Worm (Caenorhabditis elegans): ENCODE results near the gene skn-1.

skn-1 gene

DNA sequence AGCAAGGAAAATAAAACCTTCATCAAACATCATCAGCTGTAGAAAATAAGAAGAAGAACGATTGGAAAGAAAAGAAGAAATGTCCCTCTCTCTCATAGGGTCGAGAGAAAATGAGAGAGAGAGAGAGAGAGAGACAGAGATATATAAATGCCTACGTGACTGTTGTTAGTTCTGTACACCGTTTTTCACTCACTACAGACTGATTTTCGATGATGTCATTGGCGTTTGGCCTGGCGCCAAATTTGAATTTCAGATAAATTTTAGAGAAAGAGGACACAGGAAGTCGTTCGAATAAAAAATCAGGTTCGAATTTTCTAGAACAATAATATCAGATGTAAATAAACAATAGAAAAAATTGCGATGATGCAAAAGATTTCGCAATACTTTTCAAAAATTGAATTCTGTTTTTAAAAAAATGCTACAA lies 4.2 kb downstream of the skn-1 start (continued):
- TF ChIP-seq F49E8.2 (tag; optimal IDR thresholded peaks at IDR 0.05; ENCODE audit: insufficient read depth) (no peak), Y53F4B.3 (GFP tag; IDR thresholded peaks at IDR 0.05) (no peak), F57A8.1 (GFP tag; optimal IDR thresholded peaks at IDR 0.05) (no peak), nhr-90 (tag; optimal IDR thresholded peaks at IDR 0.05) (peak; percentile 23), F33H1.4 (GFP tag; IDR thresholded peaks at IDR 0.05) (no peak), egl-18 (GFP tag; IDR thresholded peaks at IDR 0.05) (no peak), F39B2.1 (GFP tag; IDR thresholded peaks at IDR 0.05) (no peak), pbrm-1 (GFP tag; IDR thresholded peaks at IDR 0.05) (no peak), madf-10 (tag; optimal IDR thresholded peaks at IDR 0.05) (no peak), lin-26 (GFP tag; IDR thresholded peaks at IDR 0.05) (0 out of 2 replicates have a peak, but pooled peaks have one; percentile 53), snpc-1.1 (tag; optimal IDR thresholded peaks at IDR 0.05; ENCODE audit: insufficient read depth) (no peak), rcor-1 (GFP tag; IDR thresholded peaks at IDR 0.05) (no peak), ztf-22 (GFP tag; optimal IDR thresholded peaks at IDR 0.05) (no peak), F52B5.7 (tag; optimal IDR thresholded peaks at IDR 0.05) (no peak), chd-7 (tag; optimal IDR thresholded peaks at IDR 0.05) (no peak), xnd-1 (tag; optimal IDR thresholded peaks at IDR 0.05) (no peak), F55B11.4 (tag; optimal IDR thresholded peaks at IDR 0.05; ENCODE audit: borderline replicate concordance, insufficient read depth) (no peak), unc-62 (GFP tag; optimal IDR thresholded peaks at IDR 0.05) (no peak), bed-2 (GFP tag; IDR thresholded peaks at IDR 0.05) (no peak), C06A6.2 (GFP tag; conservative IDR thresholded peaks at IDR 0.05) (peak; percentile 61; the same call in 1 of the 2 replicates), hmg-1.2 (GFP tag; IDR thresholded peaks at IDR 0.05) (no peak), ekl-4 (GFP tag; IDR thresholded peaks at IDR 0.05) (no peak), hlh-12 (tag; optimal IDR thresholded peaks at IDR 0.05) (no peak), nfya-1 (tag; optimal IDR thresholded peaks at IDR 0.05; ENCODE audit: borderline replicate concordance, insufficient read depth) (no peak), nfya-2 (GFP tag; IDR thresholded peaks at IDR 0.05) (no peak), Y67H2A.10 (GFP tag; conservative IDR thresholded peaks at IDR 0.05) (no peak), ztf-18 (tag; optimal IDR thresholded peaks at IDR 0.05) (no peak), lin-54 (GFP tag; optimal IDR thresholded peaks at IDR 0.05) (peak; percentile 71), nhr-120 (GFP tag; IDR thresholded peaks at IDR 0.05) (no peak), cebp-1 (GFP tag; IDR thresholded peaks at IDR 0.05) (peak; percentile 85), cebp-1 (tag; optimal IDR thresholded peaks at IDR 0.05) (peak; percentile 94), snpc-3.4 (tag; optimal IDR thresholded peaks at IDR 0.05) (no peak), lsl-1 (GFP tag; optimal IDR thresholded peaks at IDR 0.05) (no peak), bed-1 (GFP tag; IDR thresholded peaks at IDR 0.05) (no peak), T07F8.4 (tag; optimal IDR thresholded peaks at IDR 0.05) (no peak), mcd-1 (GFP tag; IDR thresholded peaks at IDR 0.05) (no peak), ztf-25 (GFP tag; IDR thresholded peaks at IDR 0.05) (no peak), him-1 (tag; optimal IDR thresholded peaks at IDR 0.05) (no peak), efl-1 (GFP tag; optimal IDR thresholded peaks at IDR 0.05) (no peak), egrh-3 (GFP tag; IDR thresholded peaks at IDR 0.05) (no peak), madf-6 (GFP tag; IDR thresholded peaks at IDR 0.05) (no peak), F23B12.7 (tag; optimal IDR thresholded peaks at IDR 0.05; ENCODE audit: insufficient read depth) (no peak), K12H6.12 (tag; optimal IDR thresholded peaks at IDR 0.05) (no peak), hmg-20 (GFP tag; IDR thresholded peaks at IDR 0.05) (no peak), ccch-3 (GFP tag; optimal IDR thresholded peaks at IDR 0.05) (no peak), pha-4 (tag; optimal IDR thresholded peaks at IDR 0.05) (no peak), sdz-38 (tag; optimal IDR thresholded peaks at IDR 0.05) (no peak), madf-3 (GFP tag; IDR thresholded peaks at IDR 0.05) (no peak), sea-2 (GFP tag; IDR thresholded peaks at IDR 0.05) (no peak)

Data from whole organism, young adult.